Fruit fly (Drosophila melanogaster): Measurements from ENCODE around the gene ATPsynCF6.

ATPsynCF6 gene

DNA sequence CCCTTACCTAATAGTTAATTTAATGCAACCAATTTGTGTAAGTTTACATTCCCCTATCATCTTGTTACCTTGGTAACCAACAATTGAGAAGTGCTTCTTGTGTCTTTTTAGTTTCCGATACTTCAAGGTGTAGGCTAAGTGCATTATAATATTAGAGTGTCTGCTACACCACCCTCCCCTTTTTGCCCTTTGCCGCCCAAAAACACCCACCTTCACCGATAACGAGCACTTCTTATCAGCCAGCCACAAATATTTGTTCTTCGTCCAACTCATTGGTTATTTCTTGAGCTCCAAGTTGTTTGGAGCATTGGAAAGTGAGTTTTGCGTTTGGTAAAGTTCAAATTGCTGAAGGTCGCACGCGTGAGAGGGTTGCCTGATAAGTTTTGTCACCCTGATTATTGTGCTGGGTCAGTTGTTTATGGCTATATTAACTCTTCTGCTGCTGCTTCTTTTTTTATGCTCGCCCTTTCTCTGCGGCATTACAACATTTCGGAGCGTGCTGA, 23.9 kb downstream of the ATPsynCF6 start:
- peak; percentile 68 for TF ChIP-seq noc (tag; optimal IDR thresholded peaks at IDR 0.05)

DNA sequence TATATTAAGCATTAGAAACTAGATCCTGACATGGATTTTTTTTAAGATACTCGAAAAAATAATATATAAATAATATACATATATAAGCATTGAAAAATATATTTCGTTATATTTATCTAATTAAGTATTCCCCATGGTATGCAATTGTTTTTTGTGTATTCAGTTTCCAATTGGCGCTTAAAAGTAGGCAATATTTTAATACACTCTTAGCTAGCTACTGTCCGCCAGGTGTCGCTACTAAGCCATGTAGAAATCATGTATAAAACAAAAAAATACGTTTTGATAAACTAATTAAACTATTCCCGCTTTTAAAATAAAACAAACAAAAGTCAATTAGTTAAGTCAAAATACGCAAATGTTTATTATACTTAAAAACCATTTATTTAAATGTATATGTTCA, 24.6 kb downstream of the ATPsynCF6 start:
- TF ChIP-seq noc (tag; optimal IDR thresholded peaks at IDR 0.05), result no peak

- no peak for TF ChIP-seq noc (tag; optimal IDR thresholded peaks at IDR 0.05)
Observed at dm6 chr3R:23327707-23328106, 28.2 kb downstream of the ATPsynCF6 start.

DNA sequence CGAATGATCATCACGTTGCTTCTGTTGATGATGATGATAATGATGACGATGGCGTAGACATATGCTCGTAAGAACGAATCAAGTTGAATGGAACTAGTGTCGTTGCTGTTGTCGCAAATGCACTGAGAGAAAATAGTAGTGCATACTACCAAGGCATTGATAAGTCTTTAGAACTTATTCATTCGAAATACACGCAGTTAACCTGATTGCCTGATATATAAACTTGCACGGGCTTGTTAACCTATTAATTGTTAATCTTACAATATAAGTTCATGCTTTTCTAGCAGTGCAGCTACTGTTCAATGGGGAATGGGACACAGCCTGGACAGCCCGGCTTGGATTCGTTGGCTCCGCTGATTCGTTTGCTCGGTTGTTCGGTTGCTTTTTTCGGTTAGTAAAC, 29.6 kb downstream of the ATPsynCF6 start:
- TF ChIP-seq noc (tag; optimal IDR thresholded peaks at IDR 0.05), result peak; percentile 29

- TF ChIP-seq noc (tag; optimal IDR thresholded peaks at IDR 0.05), result no peak
Observed at dm6 chr3R:23325710-23326109, 30.2 kb downstream of the ATPsynCF6 start.

DNA sequence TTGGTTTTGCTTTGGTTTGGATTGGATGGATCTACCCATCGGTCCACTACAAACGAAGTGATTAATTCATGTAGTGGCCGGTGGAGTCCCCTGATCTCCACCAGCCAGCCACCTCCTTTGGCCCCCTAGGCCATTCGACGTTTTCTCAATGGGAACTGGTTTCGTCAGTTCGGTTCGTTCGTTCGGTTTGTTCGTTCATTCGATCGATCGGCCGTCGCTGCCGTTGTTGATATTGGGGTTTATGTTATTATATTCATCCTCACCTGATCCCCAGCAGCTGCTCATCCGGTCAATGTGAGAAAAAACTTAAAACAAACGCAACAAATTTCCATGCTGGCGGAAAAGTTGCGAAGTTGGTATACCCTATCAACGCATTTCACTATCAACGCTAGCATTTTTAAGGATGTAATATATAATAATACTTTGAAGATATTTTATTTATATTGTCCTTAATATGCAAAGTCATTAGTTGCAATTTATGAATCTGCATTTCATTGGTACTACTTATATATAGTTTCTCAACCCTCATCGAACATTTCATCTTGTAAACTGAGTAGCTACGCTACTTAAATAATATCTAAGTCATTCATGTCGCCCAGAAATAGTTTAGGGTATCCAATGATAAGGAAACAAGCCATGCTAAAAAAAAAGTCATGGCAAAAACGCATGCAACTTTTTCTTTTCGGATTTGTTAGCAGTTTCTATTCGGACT, 32.1 kb downstream of the ATPsynCF6 start:
- no peak for TF ChIP-seq noc (tag; optimal IDR thresholded peaks at IDR 0.05)

- TF ChIP-seq noc (tag; optimal IDR thresholded peaks at IDR 0.05), result no peak
Observed at dm6 chr3R:23320251-23320650, 35.6 kb downstream of the ATPsynCF6 start.

DNA sequence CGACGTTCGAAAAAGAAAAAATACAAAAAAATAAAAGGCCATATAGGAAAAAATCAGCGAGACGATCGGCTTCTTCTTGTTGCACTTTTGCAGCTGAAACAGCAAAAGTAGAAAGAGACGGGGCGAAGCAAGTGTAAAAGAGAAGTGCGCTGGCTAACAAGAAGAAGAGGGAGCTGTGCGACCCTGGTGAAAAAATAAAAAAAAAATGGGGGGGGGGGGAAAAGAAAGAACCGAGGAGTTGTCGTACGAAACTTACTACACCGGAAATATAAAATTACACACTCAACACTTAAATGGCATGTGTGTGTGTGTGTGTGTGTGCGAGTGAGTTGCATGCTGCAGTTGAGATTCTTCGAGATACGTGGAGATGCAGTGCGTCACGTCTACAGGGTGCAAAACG, 36.9 kb downstream of the ATPsynCF6 start:
- no peak for TF ChIP-seq noc (tag; optimal IDR thresholded peaks at IDR 0.05)

dm6 chr3R:23316867-23317266, 39.0 kb downstream of the ATPsynCF6 start:
- TF ChIP-seq noc (tag; optimal IDR thresholded peaks at IDR 0.05), result peak; percentile 37

- TF ChIP-seq noc (tag; optimal IDR thresholded peaks at IDR 0.05), result no peak
Observed at dm6 chr3R:23315630-23316029, 40.2 kb downstream of the ATPsynCF6 start.

DNA sequence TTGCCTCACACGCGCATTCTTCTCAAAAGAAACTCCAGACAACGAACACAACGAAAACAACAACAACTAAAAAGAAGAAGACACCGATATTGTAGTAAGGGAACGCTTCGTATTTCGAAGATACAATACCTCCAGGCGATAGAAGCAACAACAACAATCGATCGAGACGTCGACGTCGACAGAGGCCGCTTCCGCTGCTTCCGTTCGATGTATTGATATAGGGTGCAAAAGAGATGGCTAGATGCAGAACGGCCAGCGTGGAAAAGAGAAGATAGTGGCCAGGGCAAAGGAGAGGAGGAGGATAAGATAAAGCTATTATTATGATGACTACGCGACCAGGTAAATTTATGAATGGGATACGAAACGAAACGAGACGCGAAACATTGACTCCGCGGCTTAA, 40.6 kb downstream of the ATPsynCF6 start:
- no peak for TF ChIP-seq noc (tag; optimal IDR thresholded peaks at IDR 0.05)

DNA sequence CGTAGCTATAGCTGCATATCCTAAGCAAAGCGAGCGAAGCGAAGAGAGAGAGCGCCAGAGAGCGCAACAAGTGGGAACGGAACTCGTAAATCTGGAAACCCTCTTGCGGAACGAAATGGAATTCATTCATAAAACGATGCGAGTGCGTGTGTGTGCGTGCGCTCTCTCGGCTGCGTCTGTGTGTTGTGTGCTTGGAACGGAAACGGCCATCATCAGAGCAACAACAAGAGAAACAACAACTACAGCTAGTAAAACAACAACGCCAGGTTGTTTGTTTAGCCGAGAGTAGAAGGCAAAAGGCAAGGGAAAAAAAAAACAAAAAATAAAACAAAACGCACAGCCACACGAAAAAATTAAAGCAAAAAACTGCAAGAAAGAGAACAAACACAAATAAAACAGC, 41.5 kb downstream of the ATPsynCF6 start:
- TF ChIP-seq noc (tag; optimal IDR thresholded peaks at IDR 0.05), result no peak

- no peak for TF ChIP-seq noc (tag; optimal IDR thresholded peaks at IDR 0.05)
Observed at dm6 chr3R:23312796-23313195, 43.1 kb downstream of the ATPsynCF6 start.

dm6 chr3R:23310151-23310550, 45.7 kb downstream of the ATPsynCF6 start:
- no peak for TF ChIP-seq noc (tag; optimal IDR thresholded peaks at IDR 0.05)

DNA sequence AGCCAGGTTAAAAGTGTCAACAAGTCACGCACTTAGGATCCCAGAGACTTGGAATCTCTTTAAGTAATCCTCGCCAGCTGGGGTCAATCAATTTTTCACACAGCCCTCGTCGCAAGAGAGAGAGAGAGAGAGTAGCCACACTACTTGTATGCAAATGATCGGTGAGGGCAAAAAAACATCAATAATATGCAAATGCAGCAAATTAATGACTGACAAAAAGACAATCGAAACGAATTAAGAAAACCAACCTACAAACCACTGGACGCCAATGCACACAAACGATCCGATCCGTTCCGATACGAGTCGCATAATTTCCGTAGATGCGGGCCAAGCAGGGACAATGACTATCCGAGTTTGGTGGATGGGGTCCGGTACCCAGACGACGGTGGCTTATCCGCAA, 46.2 kb downstream of the ATPsynCF6 start:
- no peak for TF ChIP-seq noc (tag; optimal IDR thresholded peaks at IDR 0.05)

DNA sequence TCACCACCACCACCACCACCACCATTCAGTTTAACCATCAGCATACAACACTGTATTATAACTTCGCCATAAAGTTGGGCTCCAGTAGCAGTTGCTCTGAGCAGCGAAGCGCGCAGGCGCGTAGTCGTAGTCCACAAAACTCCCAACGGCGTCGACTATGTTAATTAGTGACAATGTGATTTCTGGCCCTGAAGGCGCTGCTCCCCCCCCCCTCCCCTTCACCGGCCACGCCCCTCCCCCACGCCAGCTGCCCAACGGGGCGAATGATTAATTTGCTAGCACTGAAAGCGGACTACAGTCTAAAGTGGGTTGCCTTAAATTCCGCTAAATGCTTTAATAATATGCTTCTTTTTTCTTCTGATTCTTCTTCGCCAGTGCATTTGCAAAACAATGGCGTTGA, 49.0 kb downstream of the ATPsynCF6 start:
- no peak for TF ChIP-seq noc (tag; optimal IDR thresholded peaks at IDR 0.05)
